Worm (Caenorhabditis elegans): ENCODE measurements around the gene H37A05.2.

Gene H37A05.2

ce11 chrV:13669170-13669569 is 35.1 kb upstream of the H37A05.2 start (continued):
- TF ChIP-seq hmg-20 (GFP tag; IDR thresholded peaks at IDR 0.05) (no peak), tlf-1 (GFP tag; optimal IDR thresholded peaks at IDR 0.05) (peak; percentile 15), D2030.7 (GFP tag; IDR thresholded peaks at IDR 0.05) (no peak), ceh-27 (GFP tag; optimal IDR thresholded peaks at IDR 0.05) (no peak), unc-130 (GFP tag; optimal IDR thresholded peaks at IDR 0.05) (peak; percentile 7), rec-8 (tag; optimal IDR thresholded peaks at IDR 0.05) (no peak), him-1 (tag; optimal IDR thresholded peaks at IDR 0.05) (peak; percentile 71), repo-1 (tag; optimal IDR thresholded peaks at IDR 0.05) (no peak), snpc-4 (GFP tag; optimal IDR thresholded peaks at IDR 0.05) (no peak), snpc-4 (tag; optimal IDR thresholded peaks at IDR 0.05) (peak in 1 of 4 experiments; percentile 34), Y53G8AR.9 (GFP tag; conservative IDR thresholded peaks at IDR 0.05) (peak; percentile 75; the same call in 1 of the 2 replicates), madf-3 (GFP tag; IDR thresholded peaks at IDR 0.05) (0 out of 2 replicates have a peak, but pooled peaks have one; percentile 72), mes-4 (tag; optimal IDR thresholded peaks at IDR 0.05) (peak; percentile 4), snpc-3.4 (tag; optimal IDR thresholded peaks at IDR 0.05) (peak; percentile 83), F10E7.11 (tag; optimal IDR thresholded peaks at IDR 0.05) (peak; percentile 68), ceh-58 (GFP tag; IDR thresholded peaks at IDR 0.05) (0 out of 2 replicates have a peak, but pooled peaks have one; percentile 12), sdz-38 (tag; optimal IDR thresholded peaks at IDR 0.05) (no peak), madf-6 (GFP tag; IDR thresholded peaks at IDR 0.05) (peak; percentile 72), tbp1 (GFP tag; optimal IDR thresholded peaks at IDR 0.05) (peak; percentile 45)

DNA sequence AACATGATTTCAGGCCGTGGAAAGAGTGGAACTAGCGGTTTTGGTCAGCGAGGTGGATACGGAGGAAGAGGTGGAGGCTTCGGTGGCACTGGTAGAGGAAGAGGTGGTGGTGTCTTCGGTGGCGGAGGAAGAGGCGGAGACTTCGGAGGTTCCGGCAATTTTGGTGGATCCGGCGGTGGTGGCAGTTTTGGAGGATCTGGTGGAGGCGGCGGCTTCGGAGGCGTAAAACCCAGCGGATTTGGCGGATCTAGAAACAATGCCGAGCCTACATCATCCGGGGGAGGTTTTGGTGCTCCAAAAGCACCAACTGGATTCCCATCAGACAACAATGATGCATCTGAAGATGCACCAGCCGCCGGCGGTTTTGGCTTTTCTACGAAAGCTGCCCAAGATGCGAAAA is 34.3 kb upstream of the H37A05.2 start:
- TF ChIP-seq zim-3 (tag; optimal IDR thresholded peaks at IDR 0.05) (no peak), lag-1 (GFP tag; IDR thresholded peaks at IDR 0.05) (no peak), attf-3 (GFP tag; conservative IDR thresholded peaks at IDR 0.05) (no peak), madf-3 (GFP tag; IDR thresholded peaks at IDR 0.05) (0 out of 2 replicates have a peak, but pooled peaks have one; percentile 50), hmg-1.2 (GFP tag; IDR thresholded peaks at IDR 0.05) (no peak), tbx-9 (tag; optimal IDR thresholded peaks at IDR 0.05; ENCODE audit: borderline replicate concordance) (no peak), aptf-3 (GFP tag; IDR thresholded peaks at IDR 0.05) (no peak), sptf-2 (GFP tag; optimal IDR thresholded peaks at IDR 0.05) (no peak), lin-35 (GFP tag; optimal IDR thresholded peaks at IDR 0.05) (no peak), egrh-3 (GFP tag; IDR thresholded peaks at IDR 0.05) (peak; percentile 82; the same call in 1 of the 2 replicates), hlh-26 (GFP tag; conservative IDR thresholded peaks at IDR 0.05) (no peak), nfyb-1 (GFP tag; IDR thresholded peaks at IDR 0.05) (peak; percentile 12; the same call in 1 of the 2 replicates), Y67H2A.10 (GFP tag; conservative IDR thresholded peaks at IDR 0.05) (no peak), sdz-38 (tag; optimal IDR thresholded peaks at IDR 0.05) (no peak), dox-1 (GFP tag; IDR thresholded peaks at IDR 0.05) (no peak), fkh-3 (tag; optimal IDR thresholded peaks at IDR 0.05) (no peak), repo-1 (tag; optimal IDR thresholded peaks at IDR 0.05) (no peak), zfh-2 (GFP tag; conservative IDR thresholded peaks at IDR 0.05) (peak; percentile 90), dpff-1 (tag; optimal IDR thresholded peaks at IDR 0.05) (no peak), F22D6.2 (tag; optimal IDR thresholded peaks at IDR 0.05) (no peak)

- TF ChIP-seq him-1 (tag; optimal IDR thresholded peaks at IDR 0.05) (no peak), snpc-1.3 (tag; optimal IDR thresholded peaks at IDR 0.05; ENCODE audit: insufficient read depth) (no peak), Y67H2A.10 (GFP tag; conservative IDR thresholded peaks at IDR 0.05) (no peak), tbx-9 (tag; optimal IDR thresholded peaks at IDR 0.05; ENCODE audit: borderline replicate concordance) (no peak), hmg-20 (GFP tag; IDR thresholded peaks at IDR 0.05) (no peak)
These were observed 32.4 kb upstream of the H37A05.2 start for ce11 chrV:13666460-13666859.
